Worm (Caenorhabditis elegans) whole organism, L2 larva: ENCODE results near the gene gst-34.
"Not testable (repeated sequence)": the region's sequence is repeated elsewhere in the genome, so short reads cannot be mapped to it uniquely, and the experiment has no call there.

Source experiments
- C34F6.9 ChIP-seq: fragments of 150-350 bp; optimal IDR thresholded peaks from 2 replicates; lab custom pipeline; 2014; ENCODE audit warnings: missing biosample characterization, missing genetic modification characterization
- F13H6.1 ChIP-seq: sonication (generic microtip); optimal IDR thresholded peaks from 2 replicates; lab custom pipeline; 2016; ENCODE audit warnings: missing genetic modification characterization, missing compliant biosample characterization
- R02D3.7 ChIP-seq: fragments of 150-350 bp; optimal IDR thresholded peaks from 2 replicates; lab custom pipeline; 2014; ENCODE audit warnings: missing biosample characterization, missing genetic modification characterization
- alr-1 ChIP-seq: fragments of 150-350 bp; optimal IDR thresholded peaks from 2 replicates; lab custom pipeline; 2014; ENCODE audit warnings: missing biosample characterization, missing genetic modification characterization
- aly-2 ChIP-seq: fragments of 150-350 bp; optimal IDR thresholded peaks from 2 replicates; lab custom pipeline; 2014; ENCODE audit warnings: missing biosample characterization, missing genetic modification characterization
- blmp-1 ChIP-seq: sonication (generic microtip); optimal IDR thresholded peaks from 2 replicates; lab custom pipeline; 2017; ENCODE audit warnings: missing genetic modification characterization, mild to moderate bottlenecking, missing compliant biosample characterization, antibody characterized with exemption, moderate library complexity; ENCODE audit not compliant: insufficient read depth
- ceh-82 ChIP-seq: fragments of 150-350 bp; optimal IDR thresholded peaks from 2 replicates; lab custom pipeline; 2014; ENCODE audit warnings: missing biosample characterization, missing genetic modification characterization
- crh-2 ChIP-seq: sonication (generic microtip); optimal IDR thresholded peaks from 2 replicates; lab custom pipeline; 2017; ENCODE audit warnings: missing biosample characterization, missing genetic modification characterization
- dmd-4 ChIP-seq: sonication (generic microtip); optimal IDR thresholded peaks from 2 replicates; lab custom pipeline; 2017; ENCODE audit warnings: missing biosample characterization, missing genetic modification characterization
- egl-27 ChIP-seq: sonication (generic microtip); optimal IDR thresholded peaks from 3 replicates; lab custom pipeline; 2017; ENCODE audit warnings: missing biosample characterization, missing genetic modification reagents, missing genetic modification characterization
- elt-1 ChIP-seq: fragments of 150-350 bp; optimal IDR thresholded peaks from 2 replicates; lab custom pipeline; 2014; ENCODE audit warnings: missing biosample characterization, missing genetic modification characterization
- elt-3 ChIP-seq: sonication (generic microtip); optimal IDR thresholded peaks from 2 replicates; lab custom pipeline; 2017; ENCODE audit warnings: missing biosample characterization, missing genetic modification characterization
- lin-11 ChIP-seq: fragments of 150-350 bp; sonication (generic microtip); optimal IDR thresholded peaks from 2 replicates; lab custom pipeline; 2014; ENCODE audit warnings: missing biosample characterization, missing genetic modification characterization, inconsistent platforms, mixed read lengths
- lin-39 ChIP-seq: fragments of 150-350 bp; optimal IDR thresholded peaks from 2 replicates; lab custom pipeline; 2014; ENCODE audit warnings: missing biosample characterization, missing genetic modification reagents, missing genetic modification characterization
- mab-5 ChIP-seq: fragments of 150-350 bp; optimal IDR thresholded peaks from 2 replicates; lab custom pipeline; 2014; ENCODE audit warnings: missing biosample characterization, missing genetic modification characterization
- mbf-1 ChIP-seq: sonication (generic microtip); optimal IDR thresholded peaks from 2 replicates; lab custom pipeline; 2017; ENCODE audit warnings: missing biosample characterization, missing genetic modification characterization
- mdl-1 ChIP-seq, 2 experiments: fragments of 150-350 bp in 1 of 2; sonication (generic microtip) in 1 of 2; optimal IDR thresholded peaks; 2 replicates each; lab custom pipeline; 2017; ENCODE audit warnings: missing biosample characterization in 2 of 2, missing genetic modification characterization in 2 of 2
- nhr-10 ChIP-seq: sonication (generic microtip); optimal IDR thresholded peaks from 2 replicates; lab custom pipeline; 2017; ENCODE audit warnings: missing biosample characterization, missing genetic modification characterization
- nhr-11 ChIP-seq: fragments of 150-350 bp; optimal IDR thresholded peaks from 2 replicates; lab custom pipeline; 2014; ENCODE audit warnings: missing biosample characterization, missing genetic modification characterization
- nhr-12 ChIP-seq: fragments of 150-350 bp; optimal IDR thresholded peaks from 2 replicates; lab custom pipeline; 2014; ENCODE audit warnings: missing biosample characterization, missing genetic modification characterization
- nhr-129 ChIP-seq: fragments of 150-350 bp; optimal IDR thresholded peaks from 2 replicates; lab custom pipeline; 2014; ENCODE audit warnings: missing biosample characterization, missing genetic modification characterization
- nhr-21 ChIP-seq: fragments of 150-350 bp; optimal IDR thresholded peaks from 2 replicates; lab custom pipeline; 2014; ENCODE audit warnings: missing biosample characterization, missing genetic modification characterization
- nhr-23 ChIP-seq: fragments of 150-350 bp; optimal IDR thresholded peaks from 2 replicates; lab custom pipeline; 2014; ENCODE audit warnings: missing biosample characterization, missing genetic modification reagents, missing genetic modification characterization
- nhr-237 ChIP-seq: fragments of 150-350 bp; optimal IDR thresholded peaks from 2 replicates; lab custom pipeline; 2014; ENCODE audit warnings: missing biosample characterization, missing genetic modification characterization
- nhr-25 ChIP-seq: fragments of 150-350 bp; sonication (generic microtip); optimal IDR thresholded peaks from 3 replicates; lab custom pipeline; 2014; ENCODE audit warnings: missing biosample characterization, missing genetic modification characterization
- nhr-6 ChIP-seq: fragments of 150-350 bp; optimal IDR thresholded peaks from 2 replicates; lab custom pipeline; 2014; ENCODE audit warnings: missing biosample characterization, missing genetic modification characterization
- sem-4 ChIP-seq: fragments of 150-350 bp; optimal IDR thresholded peaks from 2 replicates; lab custom pipeline; 2014; ENCODE audit warnings: missing biosample characterization, missing genetic modification reagents, missing genetic modification characterization
- skn-1 ChIP-seq: sonication (generic microtip); optimal IDR thresholded peaks from 2 replicates; lab custom pipeline; 2017; ENCODE audit warnings: missing biosample characterization, missing genetic modification characterization
- sma-3 ChIP-seq: sonication (generic microtip); optimal IDR thresholded peaks from 2 replicates; lab custom pipeline; 2016; ENCODE audit warnings: missing genetic modification reagents, missing genetic modification characterization, missing compliant biosample characterization
- snpc-4 ChIP-seq: fragments of 150-350 bp; optimal IDR thresholded peaks from 2 replicates; lab custom pipeline; 2014; ENCODE audit warnings: missing biosample characterization, missing genetic modification characterization
- unc-39 ChIP-seq: fragments of 150-350 bp; optimal IDR thresholded peaks from 2 replicates; lab custom pipeline; 2014; ENCODE audit warnings: missing biosample characterization, missing genetic modification characterization
- unc-55 ChIP-seq: fragments of 150-350 bp; sonication (generic microtip); optimal IDR thresholded peaks from 3 replicates; lab custom pipeline; 2014; ENCODE audit warnings: missing biosample characterization, missing genetic modification reagents, missing genetic modification characterization
- unc-62 ChIP-seq: fragments of 150-350 bp; optimal IDR thresholded peaks from 2 replicates; lab custom pipeline; 2014; ENCODE audit warnings: missing biosample characterization, missing genetic modification reagents, missing genetic modification characterization
- zag-1 ChIP-seq: fragments of 150-350 bp; optimal IDR thresholded peaks from 2 replicates; lab custom pipeline; 2014; ENCODE audit warnings: missing biosample characterization, missing genetic modification characterization
- ztf-1 ChIP-seq: fragments of 200-800 bp; sonication (Bioruptor generic); conservative IDR thresholded peaks from 2 replicates; pipeline ENCODE4 v1.3.6; 2022; ENCODE audit warnings: missing genetic modification characterization, missing compliant biosample characterization
- ztf-11 ChIP-seq: sonication (generic microtip); optimal IDR thresholded peaks from 2 replicates; lab custom pipeline; 2017; ENCODE audit warnings: missing biosample characterization, missing genetic modification characterization

gst-34 gene

ce11 chrII:15145594-15145993, 37.4 kb downstream of the gst-34 start, which contains the start of gene Y53F4B.27:
TSS of gene Y53F4B.27 (plus strand) at chrII:15145894.
- no peak for TF ChIP-seq mab-5
- no peak for TF ChIP-seq elt-3
- no peak for TF ChIP-seq nhr-11 (tag; lab: Kevin White, UChicago)
- no peak for TF ChIP-seq zag-1 (tag; lab: Kevin White, UChicago)
- TF ChIP-seq C34F6.9 (tag; lab: Kevin White, UChicago) = no peak
- no peak for TF ChIP-seq alr-1 (tag; lab: Kevin White, UChicago)
- TF ChIP-seq R02D3.7 = no peak
- TF ChIP-seq, all 48 proteins: peak for 0

DNA sequence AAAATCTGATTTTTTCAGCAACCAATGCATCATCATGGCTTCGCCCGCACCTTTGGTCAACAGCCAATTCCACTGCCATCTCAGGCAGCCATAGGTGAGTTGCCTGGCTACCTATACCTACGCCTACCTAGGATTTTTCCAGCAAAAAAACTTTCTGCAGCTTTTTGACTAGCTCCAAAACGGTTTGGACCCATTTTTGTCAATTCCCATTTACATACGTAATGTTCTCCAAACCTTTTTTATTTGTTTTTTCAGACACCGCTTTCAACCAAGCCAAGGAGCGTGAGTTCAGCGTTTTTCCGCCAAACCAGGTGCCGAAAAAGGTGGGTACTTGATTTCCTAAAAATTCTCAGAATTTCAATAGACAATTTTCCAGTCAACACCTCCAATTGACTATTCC, 39.3 kb downstream of the gst-34 start:
- TF ChIP-seq skn-1 (tag; lab: Kevin White, UChicago) (no peak), mdl-1 (tag; optimal IDR thresholded peaks at IDR 0.05; lab: Kevin White, UChicago) (no peak)

DNA sequence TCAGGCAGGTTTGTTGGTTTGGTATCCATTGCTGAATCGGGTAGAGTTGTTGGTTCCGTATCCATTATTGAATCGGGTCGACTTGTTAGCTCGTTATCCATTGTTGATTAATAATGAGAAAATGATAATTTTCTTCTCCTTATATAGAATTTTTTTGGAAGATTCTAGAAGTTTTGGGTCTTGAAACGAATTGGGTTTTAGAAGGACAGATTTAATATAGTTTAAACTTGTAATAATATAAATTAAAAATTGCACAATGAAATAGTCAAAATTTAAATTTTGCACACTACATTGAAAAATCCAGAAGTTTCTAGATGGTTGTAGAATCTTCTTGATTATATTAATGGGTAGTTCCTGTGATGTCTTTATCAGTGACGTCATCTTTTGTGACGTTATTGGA, 42.2 kb downstream of the gst-34 start, which contains the start of gene Y53F4B.26:
Gene Y53F4B.26, minus strand, starts transcription at position 101 of the 400 bp plus-strand sequence.
- TF ChIP-seq nhr-10 (tag; lab: Kevin White, UChicago); aly-2 (tag; lab: Kevin White, UChicago); unc-62 (GFP tag; lab: Kevin White, UChicago): not testable (repeated sequence)
- TF ChIP-seq, all 48 proteins: peak for 0; not testable (repeated sequence) for 48

DNA sequence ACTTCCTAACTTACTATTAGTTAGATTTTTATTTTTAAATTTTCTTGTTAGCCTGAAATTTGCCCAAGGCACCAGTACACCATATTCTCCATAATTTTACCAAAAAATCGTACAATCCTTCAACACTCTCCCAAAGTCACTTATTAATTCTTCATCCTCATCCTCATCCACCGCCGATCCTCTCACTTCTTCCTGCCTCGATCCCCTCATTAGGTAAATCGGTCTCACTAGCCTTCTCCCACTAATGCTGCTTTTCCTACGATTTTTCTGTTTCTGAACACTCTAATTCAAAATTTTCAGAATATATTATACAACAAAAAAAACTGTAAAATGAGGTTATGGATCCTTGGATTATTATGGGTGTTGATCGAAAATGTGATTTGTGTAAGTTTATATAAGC, 47.2 kb downstream of the gst-34 start, which contains the start of gene Y53F4B.25:
Gene Y53F4B.25, plus strand, starts transcription at position 301 of the 400 bp plus-strand sequence.
- TF ChIP-seq unc-55 (GFP tag; lab: Kevin White, UChicago) (no peak), elt-3 (no peak), blmp-1 (tag; lab: Kevin White, UChicago) (no peak), ceh-82 (tag; lab: Kevin White, UChicago) (no peak), unc-39 (no peak), R02D3.7 (no peak), sma-3 (no peak), mdl-1 (tag; optimal IDR thresholded peaks at IDR 0.05; lab: Kevin White, UChicago) (no peak), nhr-21 (tag; lab: Kevin White, UChicago) (no peak), snpc-4 (tag; lab: Kevin White, UChicago) (no peak), skn-1 (tag; lab: Kevin White, UChicago) (no peak)

DNA sequence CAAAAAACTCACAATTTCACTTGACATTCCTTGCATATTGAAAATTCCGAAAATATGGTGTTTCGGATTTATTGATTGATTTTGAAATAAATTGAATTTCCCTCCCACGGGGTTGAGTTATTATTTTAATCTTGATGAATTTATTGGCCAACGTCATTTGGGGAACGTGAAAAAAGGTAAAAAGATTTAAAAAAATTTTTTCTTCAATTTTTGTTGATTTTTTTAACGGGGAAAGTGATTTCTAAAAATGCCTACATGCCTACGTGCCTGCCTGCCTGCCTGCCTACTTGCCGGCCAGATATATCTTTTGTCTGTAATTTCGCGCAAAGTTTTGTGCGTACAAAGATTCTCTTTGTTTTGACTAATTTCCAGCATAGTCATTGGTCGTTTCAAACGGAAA, 48.7 kb downstream of the gst-34 start, which contains the start of gene Y53F4B.24:
Gene Y53F4B.24, minus strand, starts transcription at position 101 of the 400 bp plus-strand sequence.
- TF ChIP-seq nhr-237 (no peak), unc-39 (no peak), nhr-6 (tag; lab: Kevin White, UChicago) (no peak), nhr-10 (tag; lab: Kevin White, UChicago) (no peak), nhr-12 (tag; lab: Kevin White, UChicago) (no peak), crh-2 (tag; lab: Kevin White, UChicago) (no peak), elt-1 (tag; lab: Kevin White, UChicago) (no peak), nhr-23 (tag; lab: Kevin White, UChicago) (no peak), mab-5 (no peak), sem-4 (tag; lab: Kevin White, UChicago) (no peak), unc-62 (GFP tag; lab: Kevin White, UChicago) (no peak), lin-39 (tag; lab: Kevin White, UChicago) (no peak), dmd-4 (tag; lab: Kevin White, UChicago) (no peak), blmp-1 (tag; lab: Kevin White, UChicago) (no peak), nhr-129 (tag; lab: Kevin White, UChicago) (no peak), ztf-11 (tag; lab: Kevin White, UChicago) (no peak), nhr-11 (tag; lab: Kevin White, UChicago) (no peak), lin-11 (tag; lab: Kevin White, UChicago) (no peak), mdl-1 (tag; optimal IDR thresholded peaks at IDR 0.05; lab: Kevin White, UChicago) (no peak), sma-3 (no peak)

DNA sequence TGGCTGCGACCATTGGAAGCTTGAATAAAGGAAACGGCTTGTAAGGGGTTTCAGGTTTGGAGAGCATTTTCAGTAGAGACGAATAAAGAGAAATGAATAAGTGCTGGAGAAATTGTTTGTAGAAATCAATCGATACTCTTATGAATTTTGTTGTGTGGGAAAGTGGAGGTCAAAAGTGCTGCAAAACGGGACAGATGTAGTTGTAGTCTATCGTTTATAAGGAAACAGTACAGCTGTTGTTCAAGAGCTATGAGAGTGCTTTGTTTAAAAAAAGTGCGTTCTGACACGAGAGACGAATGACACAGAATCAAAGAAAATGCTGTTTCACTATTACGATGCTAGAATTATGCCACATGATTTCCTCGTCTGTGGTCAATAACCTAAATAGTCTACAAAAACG, 52.5 kb downstream of the gst-34 start, which contains the start of gene Y53F4B.62:
Gene Y53F4B.62, minus strand, starts transcription at position 101 of the 400 bp plus-strand sequence.
- TF ChIP-seq nhr-6 (tag; lab: Kevin White, UChicago) (no peak), nhr-237 (no peak), zag-1 (tag; lab: Kevin White, UChicago) (no peak), nhr-23 (tag; lab: Kevin White, UChicago) (no peak), lin-11 (tag; lab: Kevin White, UChicago) (no peak), nhr-129 (tag; lab: Kevin White, UChicago) (no peak), elt-3 (no peak), nhr-25 (tag; lab: Kevin White, UChicago) (no peak), mbf-1 (no peak), crh-2 (tag; lab: Kevin White, UChicago) (no peak), mdl-1 (tag; optimal IDR thresholded peaks at IDR 0.05; lab: Kevin White, UChicago) (no peak), ztf-1 (GFP tag; lab: Robert Waterston, UW) (no peak), F13H6.1 (tag; lab: Kevin White, UChicago) (no peak), skn-1 (tag; lab: Kevin White, UChicago) (no peak), nhr-21 (tag; lab: Kevin White, UChicago) (no peak), unc-62 (GFP tag; lab: Kevin White, UChicago) (no peak), sem-4 (tag; lab: Kevin White, UChicago) (no peak), egl-27 (tag; lab: Kevin White, UChicago) (no peak)
